Fruit fly (Drosophila melanogaster): ENCODE measurements around the gene Polr2C.

The Polr2C gene

dm6 chr2L:13876698-13877097 lies 43.6 kb downstream of the Polr2C start (continued):
- TF ChIP-seq CG6791 (GFP tag; IDR thresholded peaks at IDR 0.05; ENCODE audit: partially characterized antibody) = no peak
- no peak for TF ChIP-seq chm (GFP tag; IDR thresholded peaks at IDR 0.05)
- peak; percentile 25 for TF ChIP-seq CG17359 (tag; optimal IDR thresholded peaks at IDR 0.05)
- no peak for TF ChIP-seq CG9817 (tag; optimal IDR thresholded peaks at IDR 0.05)
- no peak for TF ChIP-seq dimm (GFP tag; IDR thresholded peaks at IDR 0.05)
- no peak for TF ChIP-seq ac (GFP tag; optimal IDR thresholded peaks at IDR 0.05)
- TF ChIP-seq CG14965 (GFP tag; optimal IDR thresholded peaks at IDR 0.05; ENCODE audit: borderline replicate concordance) = no peak
- TF ChIP-seq CG14050 (GFP tag; IDR thresholded peaks at IDR 0.05) = no peak
- TF ChIP-seq sc (optimal IDR thresholded peaks at IDR 0.05) = no peak
- TF ChIP-seq sc (GFP tag; optimal IDR thresholded peaks at IDR 0.05) = peak; percentile 35
- peak; percentile 36 for TF ChIP-seq CG15601 (tag; optimal IDR thresholded peaks at IDR 0.05)
- TF ChIP-seq stwl (tag; optimal IDR thresholded peaks at IDR 0.05) = no peak
- TF ChIP-seq CG32772 (GFP tag; IDR thresholded peaks at IDR 0.05) = no peak
- TF ChIP-seq Sox102F (GFP tag; optimal IDR thresholded peaks at IDR 0.05) = peak; percentile 41
- no peak for TF ChIP-seq CG32532 (GFP tag; IDR thresholded peaks at IDR 0.05)
- TF ChIP-seq bsh (GFP tag; optimal IDR thresholded peaks at IDR 0.05) = peak in 1 of 2 experiments; percentile 66
- TF ChIP-seq Dip3 (GFP tag; optimal IDR thresholded peaks at IDR 0.05) = no peak
- TF ChIP-seq CG3281 (GFP tag; optimal IDR thresholded peaks at IDR 0.05) = no peak
- TF ChIP-seq grau (tag; optimal IDR thresholded peaks at IDR 0.05) = peak; percentile 50
- no peak for TF ChIP-seq CG8765 (GFP tag; IDR thresholded peaks at IDR 0.05)
- TF ChIP-seq kay (GFP tag; optimal IDR thresholded peaks at IDR 0.05) = peak; percentile 13
- no peak for TF ChIP-seq zen (tag; optimal IDR thresholded peaks at IDR 0.05)
- peak; percentile 4 for TF ChIP-seq CG18599 (GFP tag; optimal IDR thresholded peaks at IDR 0.05)
- no peak for TF ChIP-seq ttk (GFP tag; IDR thresholded peaks at IDR 0.05)
- TF ChIP-seq HHEX (GFP tag; optimal IDR thresholded peaks at IDR 0.05) = no peak
- no peak for TF ChIP-seq cato (GFP tag; optimal IDR thresholded peaks at IDR 0.05; ENCODE audit: borderline replicate concordance)
- TF ChIP-seq CG1832 (GFP tag; optimal IDR thresholded peaks at IDR 0.05) = no peak
- no peak for TF ChIP-seq CkIIα-i1 (GFP tag; IDR thresholded peaks at IDR 0.05)
- no peak for TF ChIP-seq danr (GFP tag; IDR thresholded peaks at IDR 0.05)
- no peak for TF ChIP-seq CG1024 (GFP tag; IDR thresholded peaks at IDR 0.05)
- TF ChIP-seq lab (GFP tag; optimal IDR thresholded peaks at IDR 0.05) = peak; percentile 18
- peak in 1 of 2 experiments; percentile 37 for TF ChIP-seq Hr51 (GFP tag; optimal IDR thresholded peaks at IDR 0.05)
- peak; percentile 27 for TF ChIP-seq sqz (GFP tag; optimal IDR thresholded peaks at IDR 0.05)
- no peak for TF ChIP-seq bab2 (GFP tag; optimal IDR thresholded peaks at IDR 0.05)
- TF ChIP-seq fru (optimal IDR thresholded peaks at IDR 0.05) = no peak
- no peak for TF ChIP-seq chn (GFP tag; optimal IDR thresholded peaks at IDR 0.05)
- peak; percentile 20 for TF ChIP-seq CG18619 (GFP tag; optimal IDR thresholded peaks at IDR 0.05)
- TF ChIP-seq dati (GFP tag; IDR thresholded peaks at IDR 0.05) = no peak
- TF ChIP-seq CG4360 (GFP tag; IDR thresholded peaks at IDR 0.05) = no peak
- TF ChIP-seq ato (GFP tag; IDR thresholded peaks at IDR 0.05; ENCODE audit: partially characterized antibody) = no peak
- peak; percentile 61 for TF ChIP-seq Blimp-1 (GFP tag; optimal IDR thresholded peaks at IDR 0.05)
- peak; percentile 10 for TF ChIP-seq Fer1 (GFP tag; optimal IDR thresholded peaks at IDR 0.05)
- TF ChIP-seq cas (GFP tag; IDR thresholded peaks at IDR 0.05) = no peak
- TF ChIP-seq CG2120 (GFP tag; optimal IDR thresholded peaks at IDR 0.05) = no peak
- no peak for TF ChIP-seq CG30431 (GFP tag; optimal IDR thresholded peaks at IDR 0.05)
- no peak for TF ChIP-seq dpn (GFP tag; optimal IDR thresholded peaks at IDR 0.05)
- TF ChIP-seq fd96Cb (tag; optimal IDR thresholded peaks at IDR 0.05) = peak; percentile 27
- peak; percentile 17 for TF ChIP-seq CG1529 (GFP tag; optimal IDR thresholded peaks at IDR 0.05)
- no peak for TF ChIP-seq NfI (GFP tag; optimal IDR thresholded peaks at IDR 0.05)
- peak; percentile 12 for TF ChIP-seq CG17385 (GFP tag; optimal IDR thresholded peaks at IDR 0.05)
- TF ChIP-seq CG31441 (GFP tag; IDR thresholded peaks at IDR 0.05) = peak; percentile 62

Data from whole organism, embryonic.